Worm (Caenorhabditis elegans) whole organism, L2 larva: ENCODE results near the gene K08H2.3.

Experiments
- aly-2 ChIP-seq: fragments of 150-350 bp; optimal IDR thresholded peaks from 2 replicates; lab custom pipeline; 2014; ENCODE audit warnings: missing biosample characterization, missing genetic modification characterization
- fos-1 ChIP-seq: fragments of 150-350 bp; optimal IDR thresholded peaks from 2 replicates; lab custom pipeline; 2014; ENCODE audit warnings: missing biosample characterization, missing genetic modification characterization
- lin-11 ChIP-seq: fragments of 150-350 bp; sonication (generic microtip); optimal IDR thresholded peaks from 2 replicates; lab custom pipeline; 2014; ENCODE audit warnings: missing biosample characterization, missing genetic modification characterization, inconsistent platforms, mixed read lengths
- mdl-1 ChIP-seq, 2 experiments: fragments of 150-350 bp in 1 of 2; sonication (generic microtip) in 1 of 2; optimal IDR thresholded peaks; 2 replicates each; lab custom pipeline; 2017; ENCODE audit warnings: missing biosample characterization in 2 of 2, missing genetic modification characterization in 2 of 2
- nhr-11 ChIP-seq: fragments of 150-350 bp; optimal IDR thresholded peaks from 2 replicates; lab custom pipeline; 2014; ENCODE audit warnings: missing biosample characterization, missing genetic modification characterization
- snpc-4 ChIP-seq: fragments of 150-350 bp; optimal IDR thresholded peaks from 2 replicates; lab custom pipeline; 2014; ENCODE audit warnings: missing biosample characterization, missing genetic modification characterization
- zag-1 ChIP-seq: fragments of 150-350 bp; optimal IDR thresholded peaks from 2 replicates; lab custom pipeline; 2014; ENCODE audit warnings: missing biosample characterization, missing genetic modification characterization
- ztf-11 ChIP-seq: sonication (generic microtip); optimal IDR thresholded peaks from 2 replicates; lab custom pipeline; 2017; ENCODE audit warnings: missing biosample characterization, missing genetic modification characterization
- ztf-4 ChIP-seq: fragments of 150-350 bp; optimal IDR thresholded peaks from 2 replicates; lab custom pipeline; 2014; ENCODE audit warnings: missing biosample characterization, missing genetic modification characterization

ce11 chrX:13227778-13228177 lies 9.4 kb upstream of the K08H2.3 start:
- TF ChIP-seq snpc-4 (tag; lab: Kevin White, UChicago) (no peak), fos-1 (tag; lab: Kevin White, UChicago) (no peak), ztf-4 (tag; lab: Kevin White, UChicago) (no peak), mdl-1 (tag; optimal IDR thresholded peaks at IDR 0.05; lab: Kevin White, UChicago) (no peak), nhr-11 (tag; lab: Kevin White, UChicago) (no peak), ztf-11 (tag; lab: Kevin White, UChicago) (no peak), aly-2 (tag; lab: Kevin White, UChicago) (no peak), lin-11 (tag; lab: Kevin White, UChicago) (no peak), zag-1 (no peak)
